Fruit fly (Drosophila melanogaster): ENCODE data around the gene GAPsec.

The GAPsec gene

dm6 chr3L:8667809-8668593 lies 44.3 kb upstream of the GAPsec start:
- TF ChIP-seq Pif1B (GFP tag; optimal IDR thresholded peaks at IDR 0.05) (peak; percentile 91), Snoo (tag; optimal IDR thresholded peaks at IDR 0.05) (peak; percentile 86), CG14655 (GFP tag; optimal IDR thresholded peaks at IDR 0.05) (peak; percentile 86), D1 (tag; optimal IDR thresholded peaks at IDR 0.05) (peak; percentile 82), CG17806 (tag; optimal IDR thresholded peaks at IDR 0.05) (peak; percentile 91), CG12605 (GFP tag; IDR thresholded peaks at IDR 0.05) (peak; percentile 63), CG10348 (GFP tag; IDR thresholded peaks at IDR 0.05) (no peak), Pif1A (GFP tag; optimal IDR thresholded peaks at IDR 0.05) (peak; percentile 66), CG13204 (GFP tag; optimal IDR thresholded peaks at IDR 0.05) (peak; percentile 59), CG15710 (tag; optimal IDR thresholded peaks at IDR 0.05) (peak; percentile 93), CG32121 (GFP tag; IDR thresholded peaks at IDR 0.05) (0 out of 2 replicates have a peak, but pooled peaks have one; percentile 11), CG8301 (tag; optimal IDR thresholded peaks at IDR 0.05) (peak; percentile 75), CG9948 (tag; optimal IDR thresholded peaks at IDR 0.05) (peak; percentile 94), CG34367 (tag; optimal IDR thresholded peaks at IDR 0.05) (peak; percentile 85), Ets98B (GFP tag; IDR thresholded peaks at IDR 0.05) (peak; percentile 32), rn (GFP tag; IDR thresholded peaks at IDR 0.05) (peak; percentile 65; the same call in 1 of the 2 replicates), fd96Ca (GFP tag; IDR thresholded peaks at IDR 0.05) (peak; percentile 49; the same call in 1 of the 3 replicates), EcR (GFP tag; optimal IDR thresholded peaks at IDR 0.05) (peak; percentile 58), CG4496 (GFP tag; IDR thresholded peaks at IDR 0.05) (no peak; the same call in 1 of the 3 replicates), gl (tag; optimal IDR thresholded peaks at IDR 0.05) (peak; percentile 59), CG8159 (tag; optimal IDR thresholded peaks at IDR 0.05) (peak; percentile 96)

- TF ChIP-seq rn (GFP tag; IDR thresholded peaks at IDR 0.05) = no peak
- no peak for TF ChIP-seq CG10348 (GFP tag; IDR thresholded peaks at IDR 0.05)
- no peak for TF ChIP-seq CG14655 (GFP tag; optimal IDR thresholded peaks at IDR 0.05)
- no peak for TF ChIP-seq CG17806 (tag; optimal IDR thresholded peaks at IDR 0.05)
- no peak for TF ChIP-seq D1 (tag; optimal IDR thresholded peaks at IDR 0.05)
- no peak for TF ChIP-seq CG32121 (GFP tag; IDR thresholded peaks at IDR 0.05)
- TF ChIP-seq CG15710 (tag; optimal IDR thresholded peaks at IDR 0.05) = no peak
- no peak for TF ChIP-seq fd96Ca (GFP tag; IDR thresholded peaks at IDR 0.05)
Measured at dm6 chr3L:8666098-8666497, 42.4 kb upstream of the GAPsec start.

- TF ChIP-seq EcR (GFP tag; optimal IDR thresholded peaks at IDR 0.05) (peak; percentile 81), CG15710 (tag; optimal IDR thresholded peaks at IDR 0.05) (peak; percentile 33), fd96Ca (GFP tag; IDR thresholded peaks at IDR 0.05) (no peak), gl (tag; optimal IDR thresholded peaks at IDR 0.05) (no peak), CG17806 (tag; optimal IDR thresholded peaks at IDR 0.05) (peak; percentile 43), CG8159 (tag; optimal IDR thresholded peaks at IDR 0.05) (peak; percentile 58), CG12605 (GFP tag; IDR thresholded peaks at IDR 0.05) (no peak), Pif1B (GFP tag; optimal IDR thresholded peaks at IDR 0.05) (peak; percentile 5), CG10348 (GFP tag; IDR thresholded peaks at IDR 0.05) (no peak), CG32121 (GFP tag; IDR thresholded peaks at IDR 0.05) (no peak), rn (GFP tag; IDR thresholded peaks at IDR 0.05) (no peak), Pif1A (GFP tag; optimal IDR thresholded peaks at IDR 0.05) (peak; percentile 33), Ets98B (GFP tag; IDR thresholded peaks at IDR 0.05) (no peak), CG9948 (tag; optimal IDR thresholded peaks at IDR 0.05) (peak; percentile 27)
Measured at dm6 chr3L:8661793-8662669, 38.3 kb upstream of the GAPsec start.

- no peak for TF ChIP-seq CG32121 (GFP tag; IDR thresholded peaks at IDR 0.05)
Measured at dm6 chr3L:8660800-8661199, 37.1 kb upstream of the GAPsec start.

- TF ChIP-seq CG4496 (GFP tag; IDR thresholded peaks at IDR 0.05) = peak; percentile 10; the same call in 1 of the 3 replicates
- no peak for TF ChIP-seq EcR (GFP tag; optimal IDR thresholded peaks at IDR 0.05)
Measured at dm6 chr3L:8659601-8660000, 35.9 kb upstream of the GAPsec start.

dm6 chr3L:8657787-8658186 lies 34.1 kb upstream of the GAPsec start:
- TF ChIP-seq rn (GFP tag; IDR thresholded peaks at IDR 0.05) = no peak
- TF ChIP-seq CG17806 (tag; optimal IDR thresholded peaks at IDR 0.05) = no peak
- TF ChIP-seq CG4496 (GFP tag; IDR thresholded peaks at IDR 0.05) = no peak
- TF ChIP-seq Pif1B (GFP tag; optimal IDR thresholded peaks at IDR 0.05) = no peak
- no peak for TF ChIP-seq fd96Ca (GFP tag; IDR thresholded peaks at IDR 0.05)
- TF ChIP-seq D1 (tag; optimal IDR thresholded peaks at IDR 0.05) = no peak
- peak; percentile 32 for TF ChIP-seq EcR (GFP tag; optimal IDR thresholded peaks at IDR 0.05)
- TF ChIP-seq CG8159 (tag; optimal IDR thresholded peaks at IDR 0.05) = no peak

All from whole organism, pupa.